Worm (Caenorhabditis elegans) whole organism, dauer: ENCODE results near the gene btb-11.
"Not testable (repeated sequence)": the region's sequence is repeated elsewhere in the genome, so short reads cannot be mapped to it uniquely, and the experiment has no call there.

Experiments
- unc-62 ChIP-seq: sonication (generic microtip); optimal IDR thresholded peaks from 2 replicates; lab custom pipeline; 2017; ENCODE audit warnings: missing biosample characterization, missing genetic modification reagents, missing genetic modification characterization

Gene btb-11

DNA sequence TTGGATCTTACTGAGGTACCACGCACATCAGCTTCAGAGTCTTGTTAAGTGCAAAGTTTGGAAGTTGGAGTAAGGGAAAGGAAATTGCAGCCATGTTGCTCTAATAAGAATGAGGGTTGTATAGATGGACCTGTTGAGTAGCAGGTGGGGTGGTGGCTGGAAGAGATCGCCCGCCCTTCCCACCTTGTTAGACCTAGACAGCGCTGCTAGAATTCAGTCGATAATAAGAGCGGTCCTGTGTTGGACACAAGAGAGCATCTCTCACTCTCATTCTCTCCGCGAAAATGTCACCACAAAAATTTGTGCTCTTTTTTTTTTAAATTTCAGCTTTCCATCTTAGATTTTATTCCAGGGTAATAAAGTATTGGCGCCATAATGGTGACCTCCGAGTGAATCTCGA is 23.2 kb downstream of the btb-11 start, which contains the start of the genes fbxb-30 and F45D11.5:
Gene fbxb-30 (minus strand): TSS at position 101 of the 400 bp plus-strand sequence.
Gene F45D11.5 (plus strand): TSS at position 352 of the 400 bp plus-strand sequence.
- TF ChIP-seq unc-62: no peak

DNA sequence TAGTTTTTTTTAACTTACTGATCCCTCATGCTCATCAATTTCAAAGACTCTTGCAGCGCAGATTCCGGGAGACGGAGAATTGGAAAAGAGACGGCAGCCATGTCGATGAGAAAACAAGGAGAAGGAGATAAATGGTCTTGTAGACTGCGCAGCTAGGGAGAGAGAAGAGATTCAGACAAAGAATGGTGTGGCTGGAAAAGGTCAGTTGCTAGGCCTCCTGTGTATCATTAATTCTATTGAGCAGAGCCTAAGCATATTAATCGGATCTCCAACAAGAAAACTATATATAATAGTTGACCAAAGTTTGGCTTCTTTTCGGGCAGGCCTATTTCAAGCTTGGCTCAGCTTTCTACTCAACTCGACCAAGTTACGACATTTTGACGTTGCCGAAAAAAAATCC is 25.1 kb downstream of the btb-11 start, which contains the start of gene fbxb-29:
Gene fbxb-29 (minus strand): TSS at position 101 of the 400 bp plus-strand sequence.
- no peak for TF ChIP-seq unc-62

DNA sequence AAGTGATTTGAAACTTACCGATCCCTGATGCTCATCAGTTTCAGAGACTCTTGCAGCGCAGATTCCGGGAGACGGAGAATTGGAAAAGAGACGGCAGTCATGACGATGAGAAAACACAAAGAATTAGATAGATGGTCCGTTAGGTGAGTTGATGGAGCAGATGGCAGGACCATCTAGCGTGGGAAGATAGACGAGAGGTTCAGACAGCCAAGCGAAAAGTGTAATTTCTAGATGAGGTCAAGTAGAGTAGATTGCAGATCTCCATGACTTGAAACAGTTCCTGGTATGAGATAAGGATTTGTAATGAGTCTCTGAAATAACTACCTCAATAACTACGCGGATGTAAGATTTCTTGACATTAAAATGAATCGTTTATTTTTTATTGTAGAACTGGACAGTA is 28.5 kb downstream of the btb-11 start, which contains the start of gene F45D11.11:
Gene F45D11.11 (minus strand): TSS at position 101 of the 400 bp plus-strand sequence.
- not testable (repeated sequence) for TF ChIP-seq unc-62

DNA sequence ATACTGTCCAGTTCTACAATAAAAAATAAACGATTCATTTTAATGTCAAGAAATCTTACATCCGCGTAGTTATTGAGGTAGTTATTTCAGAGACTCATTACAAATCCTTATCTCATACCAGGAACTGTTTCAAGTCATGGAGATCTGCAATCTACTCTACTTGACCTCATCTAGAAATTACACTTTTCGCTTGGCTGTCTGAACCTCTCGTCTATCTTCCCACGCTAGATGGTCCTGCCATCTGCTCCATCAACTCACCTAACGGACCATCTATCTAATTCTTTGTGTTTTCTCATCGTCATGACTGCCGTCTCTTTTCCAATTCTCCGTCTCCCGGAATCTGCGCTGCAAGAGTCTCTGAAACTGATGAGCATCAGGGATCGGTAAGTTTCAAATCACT is 30.4 kb downstream of the btb-11 start, which contains the start of gene F45D11.7:
Gene F45D11.7 (plus strand): TSS at position 301 of the 400 bp plus-strand sequence.
- TF ChIP-seq unc-62: not testable (repeated sequence)

DNA sequence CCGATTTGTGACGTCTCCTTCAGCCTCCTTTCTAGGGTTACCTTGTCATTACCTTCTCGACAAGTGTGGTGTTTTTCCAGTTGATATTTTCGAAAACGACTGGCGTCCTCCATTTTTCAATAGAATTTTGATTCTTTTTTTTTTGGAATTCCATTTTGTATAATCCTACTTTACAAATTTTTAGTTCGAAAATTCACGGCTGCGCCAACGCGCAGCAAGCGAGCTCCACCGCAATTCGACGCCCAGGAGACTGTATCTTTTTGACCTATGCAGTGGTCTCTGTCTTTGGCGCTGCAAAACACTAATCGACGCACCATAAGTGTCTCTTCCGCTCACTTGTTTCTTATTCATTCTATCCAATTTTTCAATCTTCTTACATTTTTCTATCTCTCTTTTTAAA is 33.3 kb downstream of the btb-11 start, which contains the start of gene fbxc-42:
Gene fbxc-42 (plus strand): TSS at position 301 of the 400 bp plus-strand sequence.
- TF ChIP-seq unc-62: no peak

DNA sequence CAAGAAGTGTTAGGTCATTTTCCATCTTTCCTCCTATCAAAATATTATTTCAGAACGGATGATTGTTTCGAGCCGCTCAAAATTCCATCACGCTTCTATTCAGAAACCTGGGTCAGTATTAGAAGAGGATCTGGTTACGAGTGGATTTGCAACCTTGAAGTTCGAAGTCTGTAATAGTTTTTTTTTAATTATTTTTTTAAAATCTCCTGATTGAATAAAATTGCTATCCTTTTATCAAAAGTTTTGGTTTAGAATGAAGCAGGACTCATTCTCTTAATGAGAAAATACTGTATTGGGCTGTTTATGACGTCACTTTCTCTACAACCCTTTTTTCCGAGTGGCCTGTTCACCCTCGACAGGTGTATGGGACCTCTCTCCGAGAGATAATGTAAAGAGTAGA is 36.1 kb downstream of the btb-11 start, which contains the start of gene fbxc-39:
Gene fbxc-39 (plus strand): TSS at position 301 of the 400 bp plus-strand sequence.
- no peak for TF ChIP-seq unc-62

DNA sequence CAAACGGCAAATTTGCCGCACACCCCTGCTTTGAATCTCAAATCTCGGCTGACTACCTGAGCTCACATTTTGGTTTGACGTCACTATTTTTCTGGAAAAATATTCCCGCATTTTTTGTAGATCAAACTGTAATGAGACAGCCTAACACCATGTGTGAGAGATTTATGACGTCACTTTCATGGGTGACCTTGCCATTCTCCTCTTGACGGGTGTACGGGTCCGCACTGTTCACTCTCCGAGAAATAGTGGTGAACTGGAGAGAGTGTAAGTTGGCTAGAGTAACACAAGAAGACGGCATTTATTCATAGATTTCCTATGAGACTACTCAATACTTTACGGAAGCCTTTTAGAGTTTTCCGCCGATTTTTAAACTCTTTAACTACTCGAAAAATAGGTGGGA is 38.9 kb downstream of the btb-11 start, which contains the start of gene fbxc-40:
Gene fbxc-40 (plus strand): TSS at position 301 of the 400 bp plus-strand sequence.
- not testable (repeated sequence) for TF ChIP-seq unc-62

DNA sequence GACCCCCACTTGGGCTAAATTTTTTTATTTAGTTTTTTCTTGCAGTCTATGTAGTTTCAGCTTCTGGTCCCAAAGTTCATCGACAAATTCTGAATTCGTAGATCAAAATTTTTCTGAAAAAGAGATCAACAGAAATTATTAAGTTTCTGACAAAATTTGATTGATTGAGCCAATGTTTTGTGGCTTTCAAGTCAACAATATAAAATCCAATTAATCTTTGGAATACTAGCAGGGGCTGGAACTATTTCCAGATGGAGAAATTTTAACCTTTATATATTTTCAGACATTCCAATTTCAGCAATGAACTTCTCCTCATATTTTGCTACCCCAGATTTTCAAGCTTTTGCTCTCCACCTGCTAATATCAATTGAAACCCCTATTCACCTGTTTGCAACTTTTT is 41.7 kb downstream of the btb-11 start, which contains the start of gene srh-274:
Gene srh-274 (plus strand): TSS at position 301 of the 400 bp plus-strand sequence.
- no peak for TF ChIP-seq unc-62

DNA sequence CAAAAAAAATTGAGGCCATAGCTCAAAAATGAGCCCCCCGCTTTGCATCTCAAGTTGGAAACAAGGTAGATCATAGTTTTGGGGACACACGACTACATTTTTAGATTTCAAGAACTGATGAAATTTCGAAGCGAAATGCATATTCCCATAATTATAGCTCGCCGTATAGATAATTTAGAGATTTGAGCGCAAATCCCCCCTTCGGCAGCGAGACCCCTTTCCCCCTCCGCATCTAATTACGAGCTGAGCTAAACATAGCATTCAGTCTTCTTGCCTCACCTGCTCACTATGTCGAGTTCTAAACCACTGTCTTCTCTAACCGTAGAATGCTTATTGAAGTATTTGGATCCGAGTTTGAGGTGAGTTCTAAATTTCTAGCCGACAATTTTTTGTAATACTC is 45.4 kb downstream of the btb-11 start, which contains the start of the genes fbxc-17 and fbxc-15:
Gene fbxc-17 (minus strand): TSS at position 101 of the 400 bp plus-strand sequence.
Gene fbxc-15 (plus strand): TSS at position 289 of the 400 bp plus-strand sequence.
- no peak for TF ChIP-seq unc-62

DNA sequence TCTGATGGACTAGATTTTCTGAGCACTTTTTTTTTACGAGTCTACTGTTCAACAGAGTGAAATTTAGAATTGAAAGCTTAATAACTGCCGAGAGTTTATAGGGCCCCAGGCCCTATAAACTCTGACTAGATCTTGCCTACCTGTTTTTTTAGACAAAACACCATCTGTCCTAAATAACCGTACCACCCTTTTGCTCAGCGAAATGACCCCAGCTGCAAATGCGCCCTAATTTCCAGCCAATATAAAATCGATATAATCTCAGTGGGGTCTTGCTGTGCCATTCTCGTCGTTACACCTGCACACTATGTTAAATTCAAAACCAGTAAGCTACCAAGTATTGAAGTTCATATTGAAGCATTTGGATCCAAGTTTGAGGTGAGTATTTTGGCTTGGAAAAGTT is 50.6 kb downstream of the btb-11 start, which contains the start of gene fbxc-14:
Gene fbxc-14 (plus strand): TSS at position 301 of the 400 bp plus-strand sequence.
- TF ChIP-seq unc-62: no peak
